Fruit fly (Drosophila melanogaster): ENCODE measurements around the gene CG43203.

DNA sequence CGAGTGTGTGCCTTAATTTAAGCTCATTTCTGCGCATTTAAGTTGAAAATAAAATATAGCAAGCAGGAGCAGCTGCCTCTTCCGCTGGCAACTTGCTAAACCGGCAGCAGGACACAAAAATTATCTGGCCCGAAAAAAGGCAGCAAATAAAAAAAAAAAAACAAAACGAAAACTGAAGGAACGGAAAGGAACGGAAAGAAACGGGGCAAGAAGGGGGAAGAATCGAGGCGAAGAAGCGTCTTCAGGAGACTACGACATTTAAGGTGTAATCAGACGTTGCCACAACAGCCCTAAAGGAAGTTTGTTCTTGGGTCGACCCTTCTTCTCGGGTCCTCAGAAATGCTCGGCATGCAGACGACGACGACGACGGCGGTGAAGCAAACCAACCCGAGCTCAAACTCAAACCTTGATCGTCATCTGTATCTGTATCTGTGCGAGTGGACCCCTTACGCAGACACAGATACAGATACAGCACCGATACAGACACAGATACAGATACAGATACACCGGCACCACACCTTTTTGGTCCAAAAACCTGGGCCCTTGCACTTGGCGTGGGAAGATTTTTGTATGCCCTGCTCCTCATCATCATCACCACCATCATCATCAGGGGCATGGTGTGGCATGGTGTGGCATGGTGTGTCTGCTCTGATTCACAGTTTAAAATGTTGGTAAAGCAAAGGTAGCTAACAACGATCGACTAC lies 43.3 kb upstream of the CG43203 start:
- no peak for TF ChIP-seq CG8478 (optimal IDR thresholded peaks at IDR 0.05)
- no peak for TF ChIP-seq CTCF (optimal IDR thresholded peaks at IDR 0.05)

Measured in S2 (cell line).